Fruit fly (Drosophila melanogaster) whole organism, embryonic: Measurements from ENCODE around the gene CG42592.

Experiments
- ATbp ChIP-seq: fragments of 200-800 bp; sonication (Bioruptor generic); optimal IDR thresholded peaks from 2 replicates; lab custom pipeline; 2017; ENCODE audit warnings: missing biosample characterization, mild to moderate bottlenecking, missing genetic modification characterization, missing genetic modification reagents
- Awh ChIP-seq: fragments of 200-800 bp; sonication (Bioruptor generic); IDR thresholded peaks from 2 replicates; pipeline ENCODE4, ENCODE4 v1.3.6; 2022; ENCODE audit warnings: missing biosample characterization, missing genetic modification characterization
- B-H1 ChIP-seq: fragments of 200-800 bp; sonication (Bioruptor generic); IDR thresholded peaks from 3 replicates; pipeline ENCODE4 v1.3.6; 2022; ENCODE audit warnings: missing biosample characterization, missing genetic modification characterization
- CG10366 ChIP-seq: fragments of 200-800 bp; sonication (Bioruptor generic); IDR thresholded peaks from 2 replicates; pipeline ENCODE4 v1.3.6; 2022; ENCODE audit warnings: missing biosample characterization, missing genetic modification characterization
- CG11696 ChIP-seq: fragments of 200-800 bp; sonication (Bioruptor generic); IDR thresholded peaks from 2 replicates; pipeline ENCODE4 v1.3.6; 2022; ENCODE audit warnings: missing biosample characterization, missing genetic modification characterization
- CG12659 ChIP-seq: fragments of 200-800 bp; sonication (Bioruptor generic); optimal IDR thresholded peaks from 3 replicates; lab custom pipeline; 2017; ENCODE audit warnings: mild to moderate bottlenecking, missing biosample characterization, missing genetic modification reagents, missing genetic modification characterization
- CG15269 ChIP-seq: fragments of 200-800 bp; sonication (Bioruptor generic); optimal IDR thresholded peaks from 2 replicates; lab custom pipeline; 2018; ENCODE audit warnings: missing biosample characterization, mild to moderate bottlenecking, missing genetic modification characterization, moderate library complexity
- CG17912 ChIP-seq: fragments of 200-800 bp; sonication (Bioruptor generic); optimal IDR thresholded peaks from 2 replicates; lab custom pipeline; 2018; ENCODE audit warnings: missing biosample characterization, mild to moderate bottlenecking, missing genetic modification characterization
- CG2678 ChIP-seq: fragments of 200-800 bp; sonication (Bioruptor generic); optimal IDR thresholded peaks from 3 replicates; lab custom pipeline; 2019; ENCODE audit warnings: missing biosample characterization, mild to moderate bottlenecking, missing genetic modification characterization, moderate library complexity
- CG6854 ChIP-seq: fragments of 200-800 bp; sonication (Bioruptor generic); optimal IDR thresholded peaks from 3 replicates; lab custom pipeline; 2017; ENCODE audit warnings: missing biosample characterization, mild to moderate bottlenecking, missing genetic modification characterization
- CG7357 ChIP-seq: fragments of 200-800 bp; sonication (Bioruptor generic); IDR thresholded peaks from 3 replicates; pipeline ENCODE4 v1.3.6; 2022; ENCODE audit warnings: missing biosample characterization, missing genetic modification characterization
- CG7786 ChIP-seq: fragments of 200-800 bp; sonication (Bioruptor generic); optimal IDR thresholded peaks from 2 replicates; lab custom pipeline; 2016; ENCODE audit warnings: missing biosample characterization, missing genetic modification characterization
- CG7839 ChIP-seq: fragments of 200-800 bp; sonication (Bioruptor generic); optimal IDR thresholded peaks from 3 replicates; lab custom pipeline; 2018; ENCODE audit warnings: missing biosample characterization, mild to moderate bottlenecking, missing genetic modification characterization, moderate library complexity
- CG9932 ChIP-seq: fragments of 200-800 bp; sonication (Bioruptor generic); IDR thresholded peaks from 2 replicates; pipeline ENCODE4 v1.3.6; 2022; ENCODE audit warnings: missing biosample characterization, missing genetic modification characterization
- Ets65A ChIP-seq: fragments of 200-800 bp; sonication (Bioruptor generic); peaks from one replicate; lab custom pipeline; 2016; ENCODE audit warnings: missing biosample characterization, missing genetic modification characterization
- HLH4C ChIP-seq: fragments of 200-800 bp; sonication (Bioruptor generic); IDR thresholded peaks from 3 replicates; pipeline ENCODE4 v1.3.6; 2022; ENCODE audit warnings: missing biosample characterization, missing genetic modification characterization; ENCODE audit not compliant: partially characterized antibody
- HmgD ChIP-seq: fragments of 200-800 bp; sonication (Bioruptor generic); optimal IDR thresholded peaks from 3 replicates; lab custom pipeline; 2016; ENCODE audit warnings: missing biosample characterization, missing genetic modification characterization
- Med ChIP-seq: fragments of 200-800 bp; sonication (Bioruptor generic); peaks from one replicate; lab custom pipeline; 2016; ENCODE audit warnings: missing biosample characterization, missing genetic modification characterization, mild to moderate bottlenecking, inconsistent platforms, moderate library complexity
- Pdp1 ChIP-seq, 2 experiments: fragments of 200-800 bp; sonication (Bioruptor generic); optimal IDR thresholded peaks; 3 replicates each; lab custom pipeline; 2016; ENCODE audit warnings: missing biosample characterization in 2 of 2, missing genetic modification characterization in 2 of 2, mild to moderate bottlenecking in 1 of 2, moderate library complexity in 1 of 2
- Sox102F ChIP-seq: fragments of 200-800 bp; sonication (Bioruptor generic); optimal IDR thresholded peaks from 2 replicates; lab custom pipeline; 2018; ENCODE audit warnings: missing biosample characterization, mild to moderate bottlenecking, missing genetic modification characterization, moderate library complexity
- Sry-δ ChIP-seq: fragments of 200-800 bp; sonication (Bioruptor generic); optimal IDR thresholded peaks from 2 replicates; lab custom pipeline; 2016; ENCODE audit warnings: missing biosample characterization, missing genetic modification characterization
- az2 ChIP-seq: fragments of 200-800 bp; sonication (Bioruptor generic); optimal IDR thresholded peaks from 3 replicates; lab custom pipeline; 2016; ENCODE audit warnings: missing biosample characterization, missing genetic modification characterization
- cad ChIP-seq: fragments of >200 bp; optimal IDR thresholded peaks from 2 replicates; lab custom pipeline; 2017; ENCODE audit warnings: missing biosample characterization, missing genetic modification characterization
- cg ChIP-seq: fragments of 200-800 bp; sonication (Bioruptor generic); optimal IDR thresholded peaks from 3 replicates; lab custom pipeline; 2019; ENCODE audit warnings: missing biosample characterization, mild to moderate bottlenecking, missing genetic modification characterization, moderate library complexity
- fd3F ChIP-seq: fragments of 200-800 bp; sonication (Bioruptor generic); optimal IDR thresholded peaks from 2 replicates; lab custom pipeline; 2018; ENCODE audit warnings: missing biosample characterization, mild to moderate bottlenecking, missing genetic modification characterization, moderate library complexity
- kah ChIP-seq: fragments of 200-800 bp; sonication (Bioruptor generic); optimal IDR thresholded peaks from 2 replicates; lab custom pipeline; 2018; ENCODE audit warnings: missing biosample characterization, mild to moderate bottlenecking, missing genetic modification characterization
- mirr ChIP-seq: fragments of 200-800 bp; sonication (Bioruptor generic); optimal IDR thresholded peaks from 3 replicates; lab custom pipeline; 2018; ENCODE audit warnings: missing biosample characterization, mild to moderate bottlenecking, missing genetic modification characterization
- onecut ChIP-seq: fragments of 200-800 bp; sonication (Bioruptor generic); IDR thresholded peaks from 2 replicates; pipeline ENCODE4 v1.3.6; 2022; ENCODE audit warnings: missing biosample characterization, missing genetic modification characterization
- otp ChIP-seq: fragments of 200-800 bp; sonication (Bioruptor generic); IDR thresholded peaks from 3 replicates; pipeline ENCODE4, ENCODE4 v1.3.6; 2022; ENCODE audit warnings: missing biosample characterization, missing genetic modification characterization
- sd ChIP-seq: fragments of 200-800 bp; sonication (Bioruptor generic); optimal IDR thresholded peaks from 3 replicates; lab custom pipeline; 2018; ENCODE audit warnings: missing biosample characterization, mild to moderate bottlenecking, missing genetic modification characterization, moderate library complexity
- sob ChIP-seq: fragments of 200-800 bp; sonication (Bioruptor generic); IDR thresholded peaks from 2 replicates; pipeline ENCODE4 v1.3.6; 2022; ENCODE audit warnings: missing biosample characterization, missing genetic modification characterization
- sr ChIP-seq: fragments of 200-800 bp; sonication (Bioruptor generic); IDR thresholded peaks from 3 replicates; pipeline ENCODE4 v1.3.6; 2022; ENCODE audit warnings: missing biosample characterization, missing genetic modification characterization
- sug ChIP-seq: fragments of 200-800 bp; optimal IDR thresholded peaks from 2 replicates; lab custom pipeline; 2019; ENCODE audit warnings: missing biosample characterization, mild to moderate bottlenecking, missing genetic modification characterization, moderate library complexity
- tll ChIP-seq, 2 experiments: fragments of 200-800 bp in 1 of 2; fragments of >200 bp in 1 of 2; sonication (Bioruptor generic) in 1 of 2; optimal IDR thresholded peaks; 2 replicates each; lab custom pipeline; 2017 to 2019; ENCODE audit warnings: missing biosample characterization in 2 of 2, missing genetic modification characterization in 2 of 2, mild to moderate bottlenecking in 1 of 2, moderate library complexity in 1 of 2
- vfl ChIP-seq: fragments of 200-800 bp; sonication (Bioruptor generic); optimal IDR thresholded peaks from 2 replicates; lab custom pipeline; 2016; ENCODE audit warnings: missing biosample characterization, missing genetic modification characterization
- vvl ChIP-seq: fragments of 200-800 bp; sonication (Bioruptor generic); IDR thresholded peaks from 2 replicates; pipeline ENCODE4 v1.3.6; 2022; ENCODE audit warnings: missing biosample characterization, missing genetic modification characterization
- zen ChIP-seq: fragments of 200-800 bp; sonication (Bioruptor generic); optimal IDR thresholded peaks from 3 replicates; lab custom pipeline; 2018; ENCODE audit warnings: missing biosample characterization, mild to moderate bottlenecking, missing genetic modification characterization, moderate library complexity

Gene CG42592

DNA sequence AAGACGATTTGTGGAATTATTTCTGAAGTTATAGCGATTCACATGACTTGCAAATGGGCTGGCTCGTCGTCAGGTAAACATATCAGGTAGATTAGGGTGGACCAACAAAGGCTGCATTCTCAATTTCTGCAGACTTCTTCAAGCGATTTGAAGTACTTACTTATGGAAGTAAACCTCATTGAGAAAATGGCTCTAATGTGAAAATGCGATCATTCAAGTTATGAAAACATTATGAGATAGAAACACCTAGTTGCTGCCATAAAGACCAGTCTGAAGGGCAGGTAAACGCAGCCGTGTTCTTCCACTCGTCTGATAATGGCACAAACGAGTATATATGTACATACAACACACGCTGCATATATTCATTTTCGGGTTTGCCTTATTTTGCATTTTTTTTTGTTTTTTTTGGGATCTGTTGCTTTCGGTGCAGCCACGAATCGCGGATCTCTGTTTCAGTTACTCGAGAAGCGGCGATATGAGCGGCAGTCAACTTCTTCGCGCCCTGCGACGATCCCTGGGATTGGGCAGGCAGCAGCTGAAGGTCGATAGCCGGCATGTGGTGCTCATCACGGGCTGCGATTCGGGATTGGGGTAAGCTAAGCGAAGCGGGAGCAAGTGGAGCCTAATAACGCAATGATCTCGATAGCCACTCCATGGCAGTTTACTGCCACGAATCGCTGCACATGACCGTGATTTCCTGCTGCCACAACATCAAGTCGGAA lies 41.8 kb downstream of the CG42592 start, which contains the start of gene sro:
Gene sro, plus strand, starts transcription at position 437 of the 722 bp plus-strand sequence.
- peak; percentile 54 for TF ChIP-seq cad (GFP tag; lab: Kevin White, UChicago)
- TF ChIP-seq CG17912 (GFP tag; lab: Kevin White, UChicago), result no peak
- peak; percentile 63 for TF ChIP-seq zen (tag; lab: Kevin White, UChicago)
- TF ChIP-seq HLH4C (GFP tag; lab: Robert Waterston, UW), result 0 out of 3 replicates have a peak, but pooled peaks have one; percentile 24
- no peak for TF ChIP-seq CG6854
- peak in 1 of 2 experiments; percentile 85 for TF ChIP-seq tll (GFP tag; optimal IDR thresholded peaks at IDR 0.05; lab: Kevin White, UChicago)
- no peak for TF ChIP-seq CG7786
- TF ChIP-seq Ets65A (GFP tag; lab: Kevin White, UChicago), result peak; percentile 78
- TF ChIP-seq Sry-δ (GFP tag; lab: Kevin White, UChicago), result no peak
- no peak for TF ChIP-seq CG10366 (GFP tag; lab: Robert Waterston, UW)
- no peak for TF ChIP-seq onecut (GFP tag; lab: Robert Waterston, UW)

DNA sequence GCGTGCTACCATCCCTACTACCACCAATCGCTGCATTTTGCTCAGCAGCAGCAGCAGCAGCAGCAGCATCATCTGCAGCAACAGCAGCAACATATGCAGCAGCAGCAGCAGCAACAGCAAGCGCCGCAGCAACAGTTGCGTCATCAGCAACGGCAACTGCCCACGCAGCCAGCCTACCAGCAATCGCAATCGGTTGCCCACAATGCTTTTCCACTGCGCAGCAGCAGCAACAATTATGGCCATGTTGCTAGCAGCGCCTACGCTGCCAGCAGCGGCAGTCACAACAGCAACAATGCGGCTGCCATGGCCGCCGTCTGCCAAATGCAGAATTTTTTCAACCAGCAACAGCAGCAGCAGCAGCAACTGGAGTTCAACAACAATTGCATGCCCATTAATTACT lies 45.9 kb downstream of the CG42592 start:
- no peak for TF ChIP-seq B-H1 (GFP tag; lab: Robert Waterston, UW)
- no peak for TF ChIP-seq HLH4C (GFP tag; lab: Robert Waterston, UW)
- 0 out of 2 replicates have a peak, but pooled peaks have one; percentile 25 for TF ChIP-seq CG11696
- TF ChIP-seq CG7357 (GFP tag; lab: Robert Waterston, UW), result 0 out of 3 replicates have a peak, but pooled peaks have one; percentile 10
- no peak for TF ChIP-seq CG7839 (tag; lab: Kevin White, UChicago)
- TF ChIP-seq vvl (GFP tag; lab: Robert Waterston, UW), result 0 out of 2 replicates have a peak, but pooled peaks have one; percentile 30
- TF ChIP-seq sr (GFP tag; lab: Robert Waterston, UW), result peak; percentile 90
- TF ChIP-seq Pdp1 (GFP tag; optimal IDR thresholded peaks at IDR 0.05; lab: Kevin White, UChicago), result peak in 1 of 2 experiments; percentile 49

dm6 chr3R:29787891-29788549 lies 48.1 kb downstream of the CG42592 start:
- TF ChIP-seq vvl (GFP tag; lab: Robert Waterston, UW) (peak; percentile 8; the same call in 1 of the 2 replicates), mirr (GFP tag; lab: Kevin White, UChicago) (peak; percentile 25), vfl (no peak), ATbp (GFP tag; lab: Kevin White, UChicago) (peak; percentile 29), sug (peak; percentile 77), otp (0 out of 3 replicates have a peak, but pooled peaks have one; percentile 16), cg (GFP tag; lab: Kevin White, UChicago) (peak; percentile 33), CG9932 (GFP tag; lab: Robert Waterston, UW) (peak; percentile 35; the same call in 1 of the 2 replicates), fd3F (GFP tag; lab: Kevin White, UChicago) (no peak), sd (peak; percentile 16), CG2678 (tag; lab: Kevin White, UChicago) (no peak), HmgD (no peak), Awh (GFP tag; lab: Robert Waterston, UW) (peak; percentile 73; the same call in 1 of the 2 replicates), Med (peak; percentile 55), sob (0 out of 2 replicates have a peak, but pooled peaks have one; percentile 10), CG12659 (GFP tag; lab: Kevin White, UChicago) (no peak), Sox102F (peak; percentile 18), CG15269 (peak; percentile 11), az2 (GFP tag; lab: Kevin White, UChicago) (no peak), kah (peak; percentile 12)
